Fruit fly (Drosophila melanogaster) whole organism, wandering third instar larva: ENCODE data around the gene mRpL48.

ENCODE experiments used
- Abd-B ChIP-seq: fragments of >200 bp; optimal IDR thresholded peaks from 2 replicates; lab custom pipeline; 2017; ENCODE audit warnings: missing biosample characterization, missing genetic modification characterization
- CG32264 ChIP-seq: fragments of 200-800 bp; sonication (Bioruptor generic); optimal IDR thresholded peaks from 2 replicates; lab custom pipeline; 2016; ENCODE audit warnings: missing biosample characterization, missing genetic modification characterization
- CG9705 ChIP-seq: fragments of 200-800 bp; sonication (Bioruptor generic); optimal IDR thresholded peaks from 2 replicates; lab custom pipeline; 2018; ENCODE audit warnings: missing biosample characterization, mild to moderate bottlenecking, missing genetic modification characterization
- Dfd ChIP-seq: fragments of >200 bp; optimal IDR thresholded peaks from 2 replicates; lab custom pipeline; 2017; ENCODE audit warnings: missing biosample characterization, missing genetic modification characterization
- Dif ChIP-seq: fragments of 200-275, 200-300 bp; sonication (Bioruptor generic); optimal IDR thresholded peaks from 2 replicates; lab custom pipeline; 2018; ENCODE audit warnings: missing biosample characterization, missing genetic modification characterization; ENCODE audit not compliant: partially characterized antibody
- HLH106 ChIP-seq: fragments of 200-800 bp; optimal IDR thresholded peaks from 3 replicates; lab custom pipeline; 2019; ENCODE audit warnings: missing biosample characterization, mild to moderate bottlenecking, missing genetic modification characterization, moderate library complexity
- Hnf4 ChIP-seq: fragments of 200-800 bp; sonication (Bioruptor generic); optimal IDR thresholded peaks from 2 replicates; lab custom pipeline; 2016; ENCODE audit warnings: missing biosample characterization, mild to moderate bottlenecking, missing genetic modification characterization
- Hr83 ChIP-seq: fragments of 200-300 bp; sonication (Bioruptor generic); optimal IDR thresholded peaks from 2 replicates; lab custom pipeline; 2016; ENCODE audit warnings: missing biosample characterization, mild to moderate bottlenecking, missing genetic modification characterization, moderate library complexity; ENCODE audit not compliant: poor library complexity, severe bottlenecking
- Jra ChIP-seq: sonication (Bioruptor generic); optimal IDR thresholded peaks from 2 replicates; lab custom pipeline; 2016; ENCODE audit warnings: missing biosample characterization, missing genetic modification characterization
- Myc ChIP-seq: fragments of >200 bp; optimal IDR thresholded peaks from 2 replicates; lab custom pipeline; 2017
- N ChIP-seq: fragments of >200 bp; optimal IDR thresholded peaks from 2 replicates; lab custom pipeline; 2018; ENCODE audit warnings: missing biosample characterization, missing external identifiers, missing genetic modification characterization
- OdsH ChIP-seq: fragments of 200-800 bp; sonication (Bioruptor generic); optimal IDR thresholded peaks from 2 replicates; lab custom pipeline; 2016; ENCODE audit warnings: missing biosample characterization, mild to moderate bottlenecking, missing genetic modification characterization
- Rel ChIP-seq, 2 experiments: fragments of 200-800 bp; sonication (Bioruptor generic) in 1 of 2; optimal IDR thresholded peaks; 2 replicates in 1 of 2; 3 replicates in 1 of 2; lab custom pipeline; 2016 to 2019; ENCODE audit warnings: mild to moderate bottlenecking in 2 of 2, missing biosample characterization in 2 of 2, missing genetic modification characterization in 2 of 2, moderate library complexity in 1 of 2
- Vsx2 ChIP-seq: fragments of 200-300, 225-300 bp; sonication (Bioruptor generic); optimal IDR thresholded peaks from 2 replicates; lab custom pipeline; 2018; ENCODE audit warnings: missing biosample characterization, missing genetic modification characterization; ENCODE audit not compliant: partially characterized antibody
- brk ChIP-seq: fragments of 200-800 bp; sonication (Bioruptor generic); optimal IDR thresholded peaks from 2 replicates; lab custom pipeline; 2016; ENCODE audit warnings: missing biosample characterization, mild to moderate bottlenecking, missing genetic modification characterization
- dmrt93B ChIP-seq: fragments of 200-800 bp; sonication (Bioruptor generic); optimal IDR thresholded peaks from 2 replicates; lab custom pipeline; 2018; ENCODE audit warnings: missing biosample characterization, mild to moderate bottlenecking, missing genetic modification characterization
- dsf ChIP-seq: sonication (Bioruptor generic); optimal IDR thresholded peaks from 2 replicates; lab custom pipeline; 2016; ENCODE audit warnings: missing biosample characterization, missing genetic modification characterization, borderline replicate concordance
- ey ChIP-seq: fragments of 200-800 bp; sonication (Bioruptor generic); optimal IDR thresholded peaks from 2 replicates; lab custom pipeline; 2016; ENCODE audit warnings: missing biosample characterization, missing genetic modification characterization
- foxo ChIP-seq, 2 experiments: fragments of 200-800 bp; sonication (Bioruptor generic); optimal IDR thresholded peaks; 2 replicates in 1 of 2; 3 replicates in 1 of 2; lab custom pipeline; 2016 to 2017; ENCODE audit warnings: missing biosample characterization in 2 of 2, missing genetic modification characterization in 2 of 2
- fru ChIP-seq: fragments of 200-800 bp; sonication (Bioruptor generic); optimal IDR thresholded peaks from 3 replicates; lab custom pipeline; 2016; ENCODE audit warnings: missing biosample characterization, mild to moderate bottlenecking, missing genetic modification characterization
- h ChIP-seq: fragments of 200-800 bp; sonication (Bioruptor generic); optimal IDR thresholded peaks from 3 replicates; lab custom pipeline; 2016; ENCODE audit warnings: missing biosample characterization, mild to moderate bottlenecking, missing genetic modification characterization
- jim ChIP-seq: fragments of 175-275, 200-325 bp; sonication (Bioruptor generic); optimal IDR thresholded peaks from 2 replicates; lab custom pipeline; 2016; ENCODE audit warnings: missing biosample characterization, mild to moderate bottlenecking, missing genetic modification characterization
- lola ChIP-seq: fragments of >200 bp; optimal IDR thresholded peaks from 2 replicates; lab custom pipeline; 2017; ENCODE audit warnings: missing biosample characterization, missing genetic modification characterization
- psq ChIP-seq: fragments of 200-800 bp; sonication (Bioruptor generic); optimal IDR thresholded peaks from 3 replicates; lab custom pipeline; 2017; ENCODE audit warnings: missing biosample characterization, mild to moderate bottlenecking, missing genetic modification characterization, moderate library complexity
- sage ChIP-seq: fragments of 200-800 bp; sonication (Bioruptor generic); optimal IDR thresholded peaks from 2 replicates; lab custom pipeline; 2016; ENCODE audit warnings: missing biosample characterization, mild to moderate bottlenecking, missing genetic modification characterization
- sv ChIP-seq: fragments of 200-800 bp; sonication (Bioruptor generic); optimal IDR thresholded peaks from 3 replicates; lab custom pipeline; 2016; ENCODE audit warnings: missing biosample characterization, missing genetic modification characterization

The mRpL48 gene

DNA sequence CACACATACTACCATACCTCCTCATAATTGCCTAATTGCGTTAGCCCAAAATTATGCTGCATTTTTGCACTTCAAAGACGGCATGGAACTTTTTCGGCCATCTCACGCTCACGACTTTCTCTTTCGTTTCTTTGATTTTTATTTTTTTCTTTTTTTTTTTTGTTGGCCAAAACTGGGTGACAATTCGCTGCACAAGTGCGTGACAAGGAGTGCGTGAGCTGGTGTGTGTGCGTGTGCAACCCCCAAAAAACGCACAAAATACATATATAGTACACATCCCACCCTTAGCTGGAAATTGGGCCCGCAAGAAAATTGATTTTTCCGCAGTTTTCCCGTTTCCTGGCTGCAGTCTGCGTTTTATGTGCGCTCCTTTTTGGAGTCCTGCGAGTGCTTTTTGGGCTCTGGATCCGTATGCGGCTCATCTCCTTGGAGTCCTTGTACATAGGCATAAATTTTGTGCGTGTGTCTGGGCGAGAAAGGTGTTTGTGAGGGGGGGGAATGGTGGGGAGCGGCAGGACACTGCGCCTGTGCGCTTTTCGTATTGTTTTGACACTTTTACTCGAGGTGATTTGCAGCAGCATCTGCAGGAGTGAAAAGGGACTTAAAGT is 38.0 kb upstream of the mRpL48 start:
- TF ChIP-seq Abd-B (GFP tag; lab: Kevin White, UChicago) = no peak

DNA sequence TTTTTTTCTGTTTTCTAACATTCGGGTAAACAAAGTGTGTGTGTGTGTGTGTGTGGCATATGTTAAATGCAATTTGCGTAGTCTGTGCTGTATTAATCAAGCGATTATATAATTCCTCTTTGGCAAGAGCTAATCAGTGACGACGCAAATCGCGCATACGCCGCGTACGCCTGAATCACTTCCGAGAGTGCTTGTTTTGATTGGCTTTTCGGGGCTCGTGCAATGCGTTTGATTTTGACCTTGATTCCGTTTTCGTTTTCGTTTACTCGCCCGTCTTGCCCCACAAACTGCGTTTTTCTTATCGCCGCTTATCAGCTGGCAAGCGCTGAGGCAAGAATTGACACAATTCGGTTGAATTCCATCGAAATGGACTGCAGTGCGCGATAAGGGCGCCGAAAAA is 17.4 kb upstream of the mRpL48 start:
- no peak for TF ChIP-seq sv
- TF ChIP-seq h = peak; percentile 82

- no peak for TF ChIP-seq CG9705
Observed at dm6 chr2L:1696269-1696668, 14.0 kb upstream of the mRpL48 start.

dm6 chr2L:1704746-1705145 is 5.5 kb upstream of the mRpL48 start, which contains the start of gene cpb:
Gene cpb (plus strand): TSS chr2L:1704902.
- TF ChIP-seq brk (GFP tag; lab: Kevin White, UChicago) = no peak
- TF ChIP-seq N (GFP tag; lab: Kevin White, UChicago) = no peak
- TF ChIP-seq CG9705 = no peak
- TF ChIP-seq Myc = peak; percentile 39
- TF ChIP-seq sv = no peak
- no peak for TF ChIP-seq fru (GFP tag; lab: Kevin White, UChicago)

DNA sequence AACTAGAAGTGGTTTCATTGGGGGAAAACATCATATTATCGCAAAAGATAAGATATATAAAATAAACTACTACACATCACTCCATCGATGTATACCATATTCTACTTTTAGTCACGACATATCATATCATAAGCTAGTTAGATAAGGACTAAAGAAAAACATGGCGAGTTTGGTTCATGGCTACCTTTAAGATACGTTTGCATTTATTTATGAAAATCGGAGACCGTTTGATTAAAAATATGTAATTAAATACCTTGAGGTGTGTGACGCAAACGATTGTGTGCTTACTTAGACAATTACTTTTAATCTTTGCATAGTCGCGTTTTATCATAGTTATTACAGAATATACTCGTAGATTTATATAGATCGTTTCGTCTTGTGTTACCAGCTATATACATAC is 3.3 kb upstream of the mRpL48 start:
- TF ChIP-seq Myc (no peak), Dif (GFP tag; lab: Kevin White, UChicago) (no peak), foxo (GFP tag; optimal IDR thresholded peaks at IDR 0.05; lab: Kevin White, UChicago) (no peak), sage (GFP tag; lab: Kevin White, UChicago) (no peak), Vsx2 (GFP tag; lab: Kevin White, UChicago) (no peak), HLH106 (tag; lab: Kevin White, UChicago) (no peak)

dm6 chr2L:1708110-1708509 is 2.2 kb upstream of the mRpL48 start:
- TF ChIP-seq ey (GFP tag; lab: Kevin White, UChicago) (no peak), Hr83 (GFP tag; lab: Kevin White, UChicago) (no peak), sv (no peak), OdsH (GFP tag; lab: Kevin White, UChicago) (no peak), brk (GFP tag; lab: Kevin White, UChicago) (no peak), Myc (no peak), jim (GFP tag; lab: Kevin White, UChicago) (no peak), CG32264 (GFP tag; lab: Kevin White, UChicago) (no peak)

DNA sequence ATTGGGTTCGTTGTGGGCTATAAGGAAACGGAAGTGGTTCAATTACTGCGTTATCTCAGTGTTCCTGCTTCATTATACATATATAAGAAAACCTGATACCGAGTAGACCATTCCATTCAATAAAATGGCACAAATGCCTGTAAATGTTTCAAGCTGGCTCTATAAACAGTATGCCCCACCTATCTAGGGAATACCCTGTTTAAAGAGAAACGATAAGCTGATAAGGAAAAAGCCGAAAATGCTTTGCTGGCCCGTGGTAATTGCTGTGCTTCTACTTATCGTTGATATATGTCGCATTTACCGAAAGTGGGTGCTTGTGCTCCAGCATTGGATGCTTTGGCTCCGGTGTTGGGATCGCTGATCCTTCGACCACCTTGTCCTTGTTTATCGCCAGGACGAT is 946 bp upstream of the mRpL48 start:
- TF ChIP-seq foxo (GFP tag; optimal IDR thresholded peaks at IDR 0.05; lab: Kevin White, UChicago) = peak in 1 of 2 experiments; percentile 7
- TF ChIP-seq CG9705 = no peak
- TF ChIP-seq Hnf4 (GFP tag; lab: Kevin White, UChicago) = no peak
- no peak for TF ChIP-seq dsf (GFP tag; lab: Kevin White, UChicago)
- TF ChIP-seq fru (GFP tag; lab: Kevin White, UChicago) = peak; percentile 21
- TF ChIP-seq h = peak; percentile 32
- TF ChIP-seq Myc = no peak
- TF ChIP-seq Rel (GFP tag; optimal IDR thresholded peaks at IDR 0.05; lab: Kevin White, UChicago) = no peak
- peak; percentile 77 for TF ChIP-seq Rel (tag; optimal IDR thresholded peaks at IDR 0.05; lab: Kevin White, UChicago)
- no peak for TF ChIP-seq Dfd (GFP tag; lab: Kevin White, UChicago)
- TF ChIP-seq, all 38 proteins: peak for 4

dm6 chr2L:1715699-1716333 is 5.6 kb downstream of the mRpL48 start, which contains the start of gene frtz:
Gene frtz (minus strand): TSS chr2L:1715851.
- TF ChIP-seq Myc (peak; percentile 87), Jra (GFP tag; lab: Kevin White, UChicago) (no peak), psq (GFP tag; lab: Kevin White, UChicago) (no peak), h (peak; percentile 30), Hr83 (GFP tag; lab: Kevin White, UChicago) (peak; percentile 62), CG32264 (GFP tag; lab: Kevin White, UChicago) (no peak), sv (no peak), dmrt93B (GFP tag; lab: Kevin White, UChicago) (no peak), lola (no peak)
- TF ChIP-seq, all 38 proteins: peak for 3
